Fruit fly (Drosophila melanogaster) whole organism, prepupa: ENCODE results near the gene Mccc1.

Source experiments
- CG3032 ChIP-seq: fragments of 200-800 bp; optimal IDR thresholded peaks from 2 replicates; lab custom pipeline; 2019; ENCODE audit warnings: missing biosample characterization, mild to moderate bottlenecking, missing genetic modification characterization, moderate library complexity
- CG4318 ChIP-seq: fragments of 200-800 bp; sonication (Bioruptor generic); optimal IDR thresholded peaks from 3 replicates; lab custom pipeline; 2017; ENCODE audit warnings: missing biosample characterization, mild to moderate bottlenecking, missing genetic modification characterization
- Eip93F ChIP-seq: fragments of 200-800 bp; sonication (Bioruptor generic); optimal IDR thresholded peaks from 2 replicates; lab custom pipeline; 2016; ENCODE audit warnings: missing biosample characterization, mild to moderate bottlenecking, missing genetic modification characterization
- Gug ChIP-seq: fragments of 200-800 bp; sonication (Bioruptor generic); IDR thresholded peaks from 2 replicates; pipeline ENCODE4 v1.3.6; 2022; ENCODE audit warnings: missing biosample characterization, missing genetic modification characterization
- Hr39 ChIP-seq: fragments of 200-800 bp; sonication (Bioruptor generic); optimal IDR thresholded peaks from 2 replicates; lab custom pipeline; 2016; ENCODE audit warnings: missing biosample characterization, missing genetic modification characterization
- Met ChIP-seq: fragments of 200-800 bp; sonication (Bioruptor generic); optimal IDR thresholded peaks from 3 replicates; lab custom pipeline; 2016; ENCODE audit warnings: missing biosample characterization, missing genetic modification characterization
- Sox102F ChIP-seq: fragments of 200-800 bp; sonication (Bioruptor generic); optimal IDR thresholded peaks from 2 replicates; lab custom pipeline; 2016; ENCODE audit warnings: missing biosample characterization, mild to moderate bottlenecking, missing genetic modification characterization
- fd85E ChIP-seq: fragments of 200-800 bp; sonication (Bioruptor generic); optimal IDR thresholded peaks from 3 replicates; lab custom pipeline; 2016; ENCODE audit warnings: missing biosample characterization, missing genetic modification characterization
- fkh ChIP-seq: fragments of 200-800 bp; sonication (Bioruptor generic); optimal IDR thresholded peaks from 3 replicates; lab custom pipeline; 2017; ENCODE audit warnings: missing biosample characterization, mild to moderate bottlenecking, missing genetic modification characterization, moderate library complexity
- pdm3 ChIP-seq: fragments of 200-800 bp; sonication (Bioruptor generic); optimal IDR thresholded peaks from 3 replicates; lab custom pipeline; 2016; ENCODE audit warnings: missing biosample characterization, missing genetic modification characterization
- spab ChIP-seq: fragments of 200-800 bp; sonication (Bioruptor generic); optimal IDR thresholded peaks from 2 replicates; lab custom pipeline; 2017; ENCODE audit warnings: missing biosample characterization, mild to moderate bottlenecking, missing genetic modification characterization, missing genetic modification reagents
- ss ChIP-seq, 2 experiments: fragments of 200-800 bp; sonication (Bioruptor generic); optimal IDR thresholded peaks; 2 replicates in 1 of 2; 3 replicates in 1 of 2; lab custom pipeline; 2017 to 2018; ENCODE audit warnings: mild to moderate bottlenecking in 2 of 2, missing biosample characterization in 2 of 2, missing genetic modification characterization in 2 of 2, moderate library complexity in 1 of 2

DNA sequence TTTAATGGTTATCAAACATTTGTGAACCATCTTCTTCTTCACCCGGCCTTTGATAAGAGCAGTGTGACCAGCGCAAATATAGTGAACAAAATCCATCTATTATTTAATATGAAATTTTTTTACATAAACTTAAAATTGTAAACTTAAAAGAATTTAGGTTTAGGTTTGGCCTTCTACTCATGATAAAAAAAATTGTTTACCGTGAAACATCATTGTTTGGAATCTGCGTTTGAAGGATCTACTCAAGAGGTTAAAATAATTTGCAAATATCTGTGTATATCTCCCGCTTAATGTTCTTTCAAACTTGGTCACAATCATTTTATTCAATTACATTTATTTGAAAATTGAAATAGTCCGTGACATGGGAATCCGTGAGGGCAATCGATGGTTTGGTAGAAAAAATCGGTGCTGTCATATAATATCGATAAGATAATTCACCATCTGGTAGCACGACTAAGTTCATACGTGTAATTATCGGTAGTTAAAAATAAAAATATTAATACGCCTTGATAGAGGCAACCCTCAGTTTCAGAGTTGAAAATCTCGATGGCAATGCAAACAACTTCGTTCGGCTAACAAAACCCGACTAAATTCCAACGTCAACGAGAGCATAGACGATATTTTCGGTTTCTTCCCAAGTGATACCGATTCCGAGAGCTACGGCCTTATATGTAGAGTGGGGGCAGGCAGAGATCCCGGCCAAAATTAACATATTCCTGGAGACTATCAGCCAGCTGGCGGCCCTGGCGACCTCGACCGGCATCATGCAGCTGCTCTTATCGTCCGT lies 21.7 kb downstream of the Mccc1 start, which contains the start of the genes betaGlu and sip3:
- no peak for TF ChIP-seq pdm3 (GFP tag; lab: Kevin White, UChicago)
- TF ChIP-seq Met (GFP tag; lab: Kevin White, UChicago), result no peak
- TF ChIP-seq fd85E (GFP tag; lab: Kevin White, UChicago), result no peak
- peak in 1 of 2 experiments; percentile 4 for TF ChIP-seq ss (GFP tag; optimal IDR thresholded peaks at IDR 0.05; lab: Kevin White, UChicago)
- no peak for TF ChIP-seq fkh
- no peak for TF ChIP-seq Sox102F (GFP tag; lab: Kevin White, UChicago)
- no peak for TF ChIP-seq spab (GFP tag; lab: Kevin White, UChicago)
- peak; percentile 6 for TF ChIP-seq CG3032 (tag; lab: Kevin White, UChicago)
- TF ChIP-seq CG4318, result no peak
- TF ChIP-seq Gug (GFP tag; lab: Robert Waterston, UW), result no peak
- TF ChIP-seq Eip93F (GFP tag; lab: Kevin White, UChicago), result no peak
- TF ChIP-seq Hr39 (GFP tag; lab: Kevin White, UChicago), result peak; percentile 21
